Worm (Caenorhabditis elegans) whole organism, young adult: ENCODE measurements around the gene dph-5.
A peak's percentile ranks its signal among the peaks of the same experiment; 100 is the strongest.

Experiments
- B0019.2 ChIP-seq: fragments of 200-800 bp; sonication (Bioruptor generic); conservative IDR thresholded peaks from 2 replicates; pipeline ENCODE4 v1.3.6; 2022; ENCODE audit warnings: missing genetic modification reagents, missing genetic modification characterization, missing compliant biosample characterization
- C17E4.6 ChIP-seq: fragments of 200-800 bp; sonication (Bioruptor generic); IDR thresholded peaks from 2 replicates; pipeline ENCODE4 v1.3.6; 2022; ENCODE audit warnings: missing genetic modification reagents, missing genetic modification characterization, missing compliant biosample characterization
- D2030.7 ChIP-seq: fragments of 200-800 bp; sonication (Bioruptor generic); IDR thresholded peaks from 2 replicates; pipeline ENCODE4 v1.3.6; 2022; ENCODE audit warnings: missing genetic modification reagents, missing genetic modification characterization, missing compliant biosample characterization
- F39B2.1 ChIP-seq: fragments of 200-800 bp; sonication (Bioruptor generic); IDR thresholded peaks from 2 replicates; pipeline ENCODE4 v1.3.6; 2022; ENCODE audit warnings: missing genetic modification reagents, missing genetic modification characterization, missing compliant biosample characterization
- K12H6.12 ChIP-seq: fragments of 200-800 bp; sonication (Bioruptor generic); optimal IDR thresholded peaks from 2 replicates; lab custom pipeline; 2018; ENCODE audit warnings: mild to moderate bottlenecking, missing genetic modification characterization, missing compliant biosample characterization
- T07F8.4 ChIP-seq: sonication (generic microtip); optimal IDR thresholded peaks from 2 replicates; lab custom pipeline; 2016; ENCODE audit warnings: mild to moderate bottlenecking, missing genetic modification characterization, moderate library complexity, missing compliant biosample characterization
- T26A5.8 ChIP-seq: sonication (generic microtip); optimal IDR thresholded peaks from 2 replicates; lab custom pipeline; 2016; ENCODE audit warnings: missing genetic modification characterization, missing compliant biosample characterization
- Y56A3A.18 ChIP-seq: fragments of 200-800 bp; sonication (Bioruptor generic); IDR thresholded peaks from 2 replicates; pipeline ENCODE4 v1.3.6; 2022; ENCODE audit warnings: missing genetic modification reagents, missing genetic modification characterization, missing compliant biosample characterization
- ZK185.1 ChIP-seq: sonication (generic microtip); optimal IDR thresholded peaks from 2 replicates; lab custom pipeline; 2016; ENCODE audit warnings: mild to moderate bottlenecking, missing genetic modification characterization, missing compliant biosample characterization; ENCODE audit not compliant: poor library complexity, severe bottlenecking
- ama-1 ChIP-seq, 3 experiments: fragments of 150-350 bp in 1 of 3; sonication (generic microtip) in 2 of 3; optimal IDR thresholded peaks; 2 replicates each; lab custom pipeline; 2014 to 2018; ENCODE audit warnings: missing biosample characterization in 2 of 3, missing genetic modification characterization in 2 of 3, missing genetic modification reagents in 2 of 3
- aptf-2 ChIP-seq: fragments of 200-800 bp; sonication (Bioruptor generic); conservative IDR thresholded peaks from 2 replicates; pipeline ENCODE4 v1.3.6; 2022; ENCODE audit warnings: missing genetic modification reagents, missing genetic modification characterization, missing compliant biosample characterization
- athp-1 ChIP-seq: sonication (generic microtip); optimal IDR thresholded peaks from 2 replicates; lab custom pipeline; 2017; ENCODE audit warnings: mild to moderate bottlenecking, missing genetic modification characterization, missing compliant biosample characterization
- bed-1 ChIP-seq: fragments of 200-800 bp; sonication (Bioruptor generic); IDR thresholded peaks from 2 replicates; pipeline ENCODE4 v1.3.6; 2022; ENCODE audit warnings: missing genetic modification reagents, missing genetic modification characterization, missing compliant biosample characterization
- bed-2 ChIP-seq: fragments of 200-800 bp; sonication (Bioruptor generic); IDR thresholded peaks from 2 replicates; pipeline ENCODE4 v1.3.6; 2022; ENCODE audit warnings: missing genetic modification reagents, missing genetic modification characterization, missing compliant biosample characterization
- cebp-1 ChIP-seq, 2 experiments: fragments of 200-800 bp in 1 of 2; sonication (Bioruptor generic) in 1 of 2; sonication (generic microtip) in 1 of 2; IDR thresholded peaks in 1 of 2; optimal IDR thresholded peaks in 1 of 2; 2 replicates each; pipeline versions ENCODE4 v1.3.6 to Lab custom; 2017 to 2022; ENCODE audit warnings: missing compliant biosample characterization in 2 of 2, missing genetic modification characterization in 2 of 2, mild to moderate bottlenecking in 1 of 2, missing genetic modification reagents in 1 of 2, moderate library complexity in 1 of 2
- ceh-100 ChIP-seq: fragments of 200-800 bp; sonication (Bioruptor generic); IDR thresholded peaks from 2 replicates; pipeline ENCODE4 v1.3.6; 2022; ENCODE audit warnings: missing genetic modification reagents, missing genetic modification characterization, missing compliant biosample characterization
- ceh-27 ChIP-seq: fragments of 200-800 bp; sonication (Bioruptor generic); optimal IDR thresholded peaks from 2 replicates; lab custom pipeline; 2018; ENCODE audit warnings: mild to moderate bottlenecking, missing genetic modification characterization, moderate library complexity, missing compliant biosample characterization
- chd-7 ChIP-seq: sonication (generic microtip); optimal IDR thresholded peaks from 2 replicates; lab custom pipeline; 2016; ENCODE audit warnings: mild to moderate bottlenecking, missing genetic modification characterization, moderate library complexity, missing compliant biosample characterization
- egl-44 ChIP-seq: fragments of 200-800 bp; sonication (Bioruptor generic); IDR thresholded peaks from 2 replicates; pipeline ENCODE4 v1.3.6; 2022; ENCODE audit warnings: missing genetic modification reagents, missing genetic modification characterization, missing compliant biosample characterization
- fkh-3 ChIP-seq: sonication (generic microtip); optimal IDR thresholded peaks from 2 replicates; lab custom pipeline; 2016; ENCODE audit warnings: mild to moderate bottlenecking, missing genetic modification characterization, missing compliant biosample characterization
- gei-17 ChIP-seq: fragments of 200-800 bp; sonication (Bioruptor generic); optimal IDR thresholded peaks from 2 replicates; lab custom pipeline; 2018; ENCODE audit warnings: mild to moderate bottlenecking, missing genetic modification characterization, missing compliant biosample characterization
- hlh-12 ChIP-seq: sonication (generic microtip); optimal IDR thresholded peaks from 2 replicates; lab custom pipeline; 2016; ENCODE audit warnings: missing genetic modification characterization, missing compliant biosample characterization
- hlh-26 ChIP-seq: fragments of 200-800 bp; sonication (Bioruptor generic); conservative IDR thresholded peaks from 2 replicates; pipeline ENCODE4 v1.3.6; 2022; ENCODE audit warnings: missing genetic modification reagents, missing genetic modification characterization, missing compliant biosample characterization
- hmg-1.2 ChIP-seq: fragments of 200-800 bp; sonication (Bioruptor generic); IDR thresholded peaks from 2 replicates; pipeline ENCODE4 v1.3.6; 2022; ENCODE audit warnings: missing genetic modification reagents, missing genetic modification characterization, missing compliant biosample characterization
- hmg-20 ChIP-seq: fragments of 200-800 bp; sonication (Bioruptor generic); IDR thresholded peaks from 2 replicates; pipeline ENCODE4 v1.3.6; 2022; ENCODE audit warnings: missing genetic modification reagents, missing genetic modification characterization, missing compliant biosample characterization
- hrde-1 ChIP-seq: sonication (generic microtip); optimal IDR thresholded peaks from 2 replicates; lab custom pipeline; 2016; ENCODE audit warnings: missing genetic modification characterization, mild to moderate bottlenecking, missing compliant biosample characterization, moderate library complexity, missing genotype, missing genetic modification reagents, borderline replicate concordance
- hsf-1 ChIP-seq: fragments of 200-800 bp; sonication (Bioruptor generic); IDR thresholded peaks from 2 replicates; pipeline ENCODE4 v1.3.6; 2022; ENCODE audit warnings: missing genetic modification reagents, missing genetic modification characterization, missing compliant biosample characterization
- let-526 ChIP-seq: fragments of 200-800 bp; sonication (Bioruptor generic); IDR thresholded peaks from 2 replicates; pipeline ENCODE4 v1.3.6; 2022; ENCODE audit warnings: missing genetic modification reagents, missing genetic modification characterization, missing compliant biosample characterization
- let-607 ChIP-seq, 2 experiments: fragments of 200-800 bp in 1 of 2; sonication (Bioruptor generic) in 1 of 2; sonication (generic microtip) in 1 of 2; optimal IDR thresholded peaks; 2 replicates each; lab custom pipeline; 2016 to 2018; ENCODE audit warnings: mild to moderate bottlenecking in 2 of 2, missing compliant biosample characterization in 2 of 2, missing genetic modification characterization in 2 of 2, moderate library complexity in 2 of 2, missing genotype in 1 of 2
- lin-26 ChIP-seq: fragments of 200-800 bp; sonication (Bioruptor generic); IDR thresholded peaks from 2 replicates; pipeline ENCODE4 v1.3.6; 2022; ENCODE audit warnings: missing genetic modification reagents, missing genetic modification characterization, missing compliant biosample characterization
- lin-35 ChIP-seq, 3 experiments: fragments of 150-350 bp in 2 of 3; sonication (generic microtip) in 1 of 3; optimal IDR thresholded peaks; 2 replicates each; lab custom pipeline; 2014 to 2018; ENCODE audit warnings: missing biosample characterization in 3 of 3, missing genetic modification characterization in 3 of 3, missing genetic modification reagents in 3 of 3
- lin-54 ChIP-seq: fragments of 200-800 bp; sonication (Bioruptor generic); optimal IDR thresholded peaks from 2 replicates; lab custom pipeline; 2018; ENCODE audit warnings: mild to moderate bottlenecking, missing genetic modification characterization, missing compliant biosample characterization
- madf-10 ChIP-seq: sonication (generic microtip); optimal IDR thresholded peaks from 2 replicates; lab custom pipeline; 2016; ENCODE audit warnings: mild to moderate bottlenecking, missing genetic modification characterization, missing compliant biosample characterization
- madf-6 ChIP-seq: fragments of 200-800 bp; sonication (Bioruptor generic); IDR thresholded peaks from 2 replicates; pipeline ENCODE4 v1.3.6; 2022; ENCODE audit warnings: missing genetic modification reagents, missing genetic modification characterization, missing compliant biosample characterization
- mcd-1 ChIP-seq: fragments of 200-800 bp; sonication (Bioruptor generic); IDR thresholded peaks from 2 replicates; pipeline ENCODE4 v1.3.6; 2022; ENCODE audit warnings: missing genetic modification reagents, missing genetic modification characterization, missing compliant biosample characterization
- mxl-1 ChIP-seq: sonication (generic microtip); optimal IDR thresholded peaks from 2 replicates; lab custom pipeline; 2016; ENCODE audit warnings: missing genetic modification characterization, missing compliant biosample characterization
- nfya-2 ChIP-seq: fragments of 200-800 bp; sonication (Bioruptor generic); IDR thresholded peaks from 2 replicates; pipeline ENCODE4 v1.3.6; 2022; ENCODE audit warnings: missing genetic modification reagents, missing genetic modification characterization, missing compliant biosample characterization
- nhr-179 ChIP-seq: sonication (generic microtip); optimal IDR thresholded peaks from 2 replicates; lab custom pipeline; 2016; ENCODE audit warnings: mild to moderate bottlenecking, missing genetic modification characterization, missing compliant biosample characterization
- nhr-80 ChIP-seq: sonication (generic microtip); optimal IDR thresholded peaks from 2 replicates; lab custom pipeline; 2016; ENCODE audit warnings: missing genetic modification characterization, missing compliant biosample characterization
- rcor-1 ChIP-seq: fragments of 200-800 bp; sonication (Bioruptor generic); IDR thresholded peaks from 2 replicates; pipeline ENCODE4 v1.3.6; 2022; ENCODE audit warnings: missing genetic modification reagents, missing genetic modification characterization, missing compliant biosample characterization
- rec-8 ChIP-seq, 2 experiments: sonication (generic microtip); optimal IDR thresholded peaks; 2 replicates each; lab custom pipeline; 2016; ENCODE audit warnings: mild to moderate bottlenecking in 2 of 2, missing genetic modification characterization in 2 of 2, missing genetic modification reagents in 2 of 2, missing genotype in 2 of 2, missing biosample characterization in 1 of 2, missing compliant biosample characterization in 1 of 2, moderate library complexity in 1 of 2
- repo-1 ChIP-seq: sonication (generic microtip); optimal IDR thresholded peaks from 2 replicates; lab custom pipeline; 2017; ENCODE audit warnings: mild to moderate bottlenecking, missing genetic modification characterization, missing compliant biosample characterization
- rpc-1 ChIP-seq, 2 experiments: fragments of 150-350 bp in 1 of 2; sonication (generic microtip) in 1 of 2; optimal IDR thresholded peaks; 2 replicates each; lab custom pipeline; 2014 to 2018; ENCODE audit warnings: missing biosample characterization in 1 of 2, missing genetic modification characterization in 1 of 2, missing genetic modification reagents in 1 of 2, missing genotype in 1 of 2
- tlf-1 ChIP-seq: fragments of 200-800 bp; sonication (Bioruptor generic); optimal IDR thresholded peaks from 2 replicates; lab custom pipeline; 2018; ENCODE audit warnings: mild to moderate bottlenecking, missing genetic modification characterization, missing compliant biosample characterization
- unc-62 ChIP-seq: fragments of 150-350 bp; optimal IDR thresholded peaks from 2 replicates; lab custom pipeline; 2014; ENCODE audit warnings: missing biosample characterization, missing genetic modification reagents, missing genetic modification characterization
- ztf-26 ChIP-seq: sonication (generic microtip); optimal IDR thresholded peaks from 2 replicates; lab custom pipeline; 2017; ENCODE audit warnings: missing genetic modification characterization, missing compliant biosample characterization

dph-5 gene

DNA sequence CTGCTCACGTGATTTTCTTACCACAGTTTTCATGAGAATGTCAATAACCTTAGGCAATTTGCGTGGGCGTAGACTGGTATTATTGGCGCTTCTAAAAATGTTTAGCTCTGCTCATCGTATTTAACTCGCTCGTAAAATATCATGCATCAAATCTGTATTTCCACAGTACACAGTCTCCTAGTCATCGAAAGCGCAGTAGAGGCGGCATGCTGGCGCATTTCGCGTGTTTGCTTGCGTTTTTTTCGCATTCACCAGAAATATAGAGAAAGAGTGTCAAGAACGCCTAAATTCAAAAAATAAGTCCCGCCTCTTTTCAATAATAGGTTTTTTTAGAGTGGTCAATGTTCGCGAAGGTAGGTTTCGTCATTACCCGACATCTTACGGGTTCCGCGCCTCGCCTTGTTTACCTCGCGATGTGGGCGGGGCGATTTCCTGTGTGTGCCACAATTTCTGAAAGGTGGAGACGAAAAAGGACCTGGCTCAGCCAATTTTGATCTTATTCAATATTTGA lies 26.7 kb downstream of the dph-5 start (continued):
- TF ChIP-seq F39B2.1 (no peak), hrde-1 (tag; lab: Kevin White, UChicago) (peak; percentile 95), bed-1 (0 out of 2 replicates have a peak, but pooled peaks have one; percentile 75), let-607 (tag; optimal IDR thresholded peaks at IDR 0.05; lab: Kevin White, UChicago) (peak; percentile 34 to 77), mcd-1 (GFP tag; lab: Robert Waterston, UW) (peak; percentile 86), ceh-27 (GFP tag; lab: Kevin White, UChicago) (peak; percentile 57), madf-6 (peak; percentile 87), nfya-2 (GFP tag; lab: Robert Waterston, UW) (no peak), C17E4.6 (peak; percentile 95), mxl-1 (peak; percentile 22), hmg-20 (GFP tag; lab: Robert Waterston, UW) (no peak), egl-44 (GFP tag; lab: Robert Waterston, UW) (no peak; the same call in 1 of the 2 replicates), hsf-1 (GFP tag; lab: Robert Waterston, UW) (peak; percentile 76), rpc-1 (optimal IDR thresholded peaks at IDR 0.05; lab: Kevin White, UChicago) (no peak), rpc-1 (tag; optimal IDR thresholded peaks at IDR 0.05; lab: Kevin White, UChicago) (peak; percentile 5), lin-35 (GFP tag; optimal IDR thresholded peaks at IDR 0.05; lab: Kevin White, UChicago) (peak in 1 of 3 experiments; percentile 51), bed-2 (GFP tag; lab: Robert Waterston, UW) (no peak), Y56A3A.18 (GFP tag; lab: Robert Waterston, UW) (peak; percentile 87; the same call in 1 of the 2 replicates), hlh-12 (tag; lab: Kevin White, UChicago) (no peak), tlf-1 (peak; percentile 87), T26A5.8 (peak; percentile 87), let-526 (GFP tag; lab: Robert Waterston, UW) (0 out of 2 replicates have a peak, but pooled peaks have one; percentile 39), fkh-3 (tag; lab: Kevin White, UChicago) (peak; percentile 91), athp-1 (tag; lab: Kevin White, UChicago) (peak; percentile 84), nhr-179 (tag; lab: Kevin White, UChicago) (no peak), rcor-1 (GFP tag; lab: Robert Waterston, UW) (peak; percentile 85), cebp-1 (GFP tag; IDR thresholded peaks at IDR 0.05; lab: Robert Waterston, UW) (no peak), cebp-1 (tag; optimal IDR thresholded peaks at IDR 0.05; lab: Kevin White, UChicago) (peak; percentile 69), ceh-100 (GFP tag; lab: Robert Waterston, UW) (peak; percentile 83), B0019.2 (GFP tag; lab: Robert Waterston, UW) (peak; percentile 81), rec-8 (tag; optimal IDR thresholded peaks at IDR 0.05; lab: Kevin White, UChicago) (peak; percentile 46 to 81), repo-1 (tag; lab: Kevin White, UChicago) (peak; percentile 93), lin-26 (GFP tag; lab: Robert Waterston, UW) (peak; percentile 92), K12H6.12 (tag; lab: Kevin White, UChicago) (no peak), aptf-2 (GFP tag; lab: Robert Waterston, UW) (no peak), T07F8.4 (tag; lab: Kevin White, UChicago) (no peak), gei-17 (peak; percentile 47), lin-54 (GFP tag; lab: Kevin White, UChicago) (peak; percentile 89), hlh-26 (GFP tag; lab: Robert Waterston, UW) (no peak), unc-62 (GFP tag; lab: Kevin White, UChicago) (no peak), ama-1 (optimal IDR thresholded peaks at IDR 0.05; lab: Kevin White, UChicago) (peak; percentile 93), ama-1 (GFP tag; optimal IDR thresholded peaks at IDR 0.05; lab: Kevin White, UChicago) (no peak), chd-7 (peak; percentile 84), ztf-26 (peak; percentile 64), ZK185.1 (tag; lab: Kevin White, UChicago) (peak; percentile 12), hmg-1.2 (peak; percentile 85), madf-10 (tag; lab: Kevin White, UChicago) (no peak), nhr-80 (tag; lab: Kevin White, UChicago) (peak; percentile 44), D2030.7 (GFP tag; lab: Robert Waterston, UW) (peak; percentile 98)
